Worm (Caenorhabditis elegans) whole organism, early embryonic: ENCODE results near the gene C08F8.15.
A peak's percentile ranks its signal among the peaks of the same experiment; 100 is the strongest.

ENCODE experiments used
- B0310.2 ChIP-seq: sonication (generic microtip); optimal IDR thresholded peaks from 2 replicates; lab custom pipeline; 2016; ENCODE audit warnings: mild to moderate bottlenecking, missing genetic modification characterization, missing compliant biosample characterization
- F13C5.2 ChIP-seq: sonication (generic microtip); optimal IDR thresholded peaks from 2 replicates; lab custom pipeline; 2017; ENCODE audit warnings: mild to moderate bottlenecking, missing genetic modification characterization, inconsistent platforms, missing compliant biosample characterization
- aly-1 ChIP-seq: sonication (generic microtip); optimal IDR thresholded peaks from 2 replicates; lab custom pipeline; 2016; ENCODE audit warnings: missing genetic modification characterization, missing compliant biosample characterization
- ama-1 ChIP-seq: fragments of 150-350 bp; optimal IDR thresholded peaks from 2 replicates; lab custom pipeline; 2014
- ceh-13 ChIP-seq: fragments of 200-800 bp; sonication (Bioruptor generic); optimal IDR thresholded peaks from 2 replicates; lab custom pipeline; 2018; ENCODE audit warnings: mild to moderate bottlenecking, missing genetic modification characterization, missing compliant biosample characterization
- ceh-36 ChIP-seq: sonication (generic microtip); optimal IDR thresholded peaks from 2 replicates; lab custom pipeline; 2016; ENCODE audit warnings: missing genetic modification characterization, inconsistent platforms, missing compliant biosample characterization
- ets-7 ChIP-seq: sonication (generic microtip); optimal IDR thresholded peaks from 2 replicates; lab custom pipeline; 2016; ENCODE audit warnings: missing genotype, missing genetic modification characterization, missing compliant biosample characterization
- flt-1 ChIP-seq: fragments of 200-800 bp; sonication (Bioruptor generic); IDR thresholded peaks from 2 replicates; pipeline ENCODE4 v1.3.6; 2022; ENCODE audit warnings: missing genetic modification characterization, missing compliant biosample characterization
- hmbx-1 ChIP-seq: sonication (generic microtip); optimal IDR thresholded peaks from 2 replicates; lab custom pipeline; 2016; ENCODE audit warnings: mild to moderate bottlenecking, missing genetic modification characterization, missing compliant biosample characterization
- hmg-4 ChIP-seq: fragments of 200-800 bp; sonication (Bioruptor generic); optimal IDR thresholded peaks from 2 replicates; lab custom pipeline; 2018; ENCODE audit warnings: mild to moderate bottlenecking, missing genetic modification characterization, missing compliant biosample characterization
- hnd-1 ChIP-seq: sonication (generic microtip); optimal IDR thresholded peaks from 2 replicates; lab custom pipeline; 2016; ENCODE audit warnings: missing genetic modification characterization, missing compliant biosample characterization
- pes-1 ChIP-seq: fragments of 200-800 bp; sonication (Bioruptor generic); IDR thresholded peaks from 2 replicates; pipeline ENCODE4 v1.3.6; 2022; ENCODE audit warnings: missing genetic modification reagents, missing genetic modification characterization, missing compliant biosample characterization
- scrt-1 ChIP-seq: fragments of 200-800 bp; sonication (Bioruptor generic); IDR thresholded peaks from 2 replicates; pipeline ENCODE4 v1.3.6; 2022; ENCODE audit warnings: missing genetic modification characterization, missing compliant biosample characterization
- sea-1 ChIP-seq: fragments of 200-800 bp; sonication (Bioruptor generic); conservative IDR thresholded peaks from 2 replicates; pipeline ENCODE4 v1.3.6; 2022; ENCODE audit warnings: missing genetic modification characterization, missing compliant biosample characterization
- tbx-11 ChIP-seq: fragments of 200-800 bp; sonication (Bioruptor generic); IDR thresholded peaks from 2 replicates; pipeline ENCODE4 v1.3.6; 2022; ENCODE audit warnings: missing genetic modification characterization, missing compliant biosample characterization
- tbx-37 ChIP-seq: fragments of 200-800 bp; sonication (Bioruptor generic); conservative IDR thresholded peaks from 2 replicates; pipeline ENCODE4 v1.3.6; 2022; ENCODE audit warnings: missing genetic modification reagents, missing genetic modification characterization, missing compliant biosample characterization
- tra-4 ChIP-seq: sonication (generic microtip); optimal IDR thresholded peaks from 2 replicates; lab custom pipeline; 2017; ENCODE audit warnings: missing genetic modification characterization, missing compliant biosample characterization

Gene C08F8.15

DNA sequence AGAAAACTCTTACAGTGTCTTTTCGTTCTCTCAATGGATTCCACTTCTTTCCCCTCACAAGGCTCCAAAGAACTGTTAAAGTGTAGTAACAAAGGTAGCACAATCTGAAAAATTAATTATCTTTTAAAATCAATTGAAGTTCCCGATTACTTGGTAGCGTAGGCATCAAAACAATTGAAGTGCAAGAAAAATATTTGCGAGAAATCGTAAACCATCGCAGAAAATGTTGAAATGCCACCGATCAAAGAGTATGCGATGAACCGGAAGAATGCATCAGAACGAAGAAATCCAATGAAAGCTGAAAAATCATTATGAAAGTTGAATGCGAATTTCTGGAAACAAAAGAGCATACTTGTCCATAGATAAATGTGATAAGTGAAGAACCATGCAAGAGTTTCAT is 14.1 kb downstream of the C08F8.15 start:
- TF ChIP-seq aly-1 (no peak), scrt-1 (no peak), ceh-13 (GFP tag; lab: Kevin White, UChicago) (no peak), hmg-4 (no peak), ets-7 (tag; lab: Kevin White, UChicago) (no peak), B0310.2 (no peak), hnd-1 (no peak), ama-1 (lab: Kevin White, UChicago) (no peak), flt-1 (no peak), ceh-36 (no peak), pes-1 (GFP tag; lab: Robert Waterston, UW) (no peak)

DNA sequence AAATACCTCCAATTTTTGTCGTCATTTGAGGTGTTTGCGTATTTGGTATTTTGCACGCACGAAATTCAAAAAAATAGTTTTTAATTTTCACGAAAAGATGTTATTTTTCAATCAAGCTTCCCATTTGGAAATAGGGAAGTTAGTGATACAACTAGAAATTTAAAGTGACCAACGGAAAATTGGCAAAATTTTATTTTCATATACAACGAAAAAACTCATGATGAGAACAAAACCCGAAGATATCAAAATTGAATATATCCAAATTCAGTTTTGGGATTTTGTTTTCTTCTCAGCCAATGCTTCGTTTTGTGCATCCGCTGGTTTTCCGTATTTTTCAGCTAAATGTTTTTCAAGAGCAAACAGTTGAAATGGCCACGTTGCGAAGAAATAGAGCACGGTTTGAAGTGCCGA is 14.7 kb downstream of the C08F8.15 start:
- TF ChIP-seq ets-7 (tag; lab: Kevin White, UChicago) (no peak), ceh-36 (no peak)

- no peak for TF ChIP-seq ets-7 (tag; lab: Kevin White, UChicago)
- no peak for TF ChIP-seq tra-4 (tag; lab: Kevin White, UChicago)
- no peak for TF ChIP-seq hmbx-1 (tag; lab: Kevin White, UChicago)
- TF ChIP-seq B0310.2: no peak
- no peak for TF ChIP-seq aly-1
- TF ChIP-seq ceh-36: no peak
- no peak for TF ChIP-seq ceh-13 (GFP tag; lab: Kevin White, UChicago)
These were observed 17.5 kb downstream of the C08F8.15 start, which contains the start of gene F01G4.4 for ce11 chrIV:11143228-11143444. F01G4.4 (plus strand) TSS chrIV:11143345.

DNA sequence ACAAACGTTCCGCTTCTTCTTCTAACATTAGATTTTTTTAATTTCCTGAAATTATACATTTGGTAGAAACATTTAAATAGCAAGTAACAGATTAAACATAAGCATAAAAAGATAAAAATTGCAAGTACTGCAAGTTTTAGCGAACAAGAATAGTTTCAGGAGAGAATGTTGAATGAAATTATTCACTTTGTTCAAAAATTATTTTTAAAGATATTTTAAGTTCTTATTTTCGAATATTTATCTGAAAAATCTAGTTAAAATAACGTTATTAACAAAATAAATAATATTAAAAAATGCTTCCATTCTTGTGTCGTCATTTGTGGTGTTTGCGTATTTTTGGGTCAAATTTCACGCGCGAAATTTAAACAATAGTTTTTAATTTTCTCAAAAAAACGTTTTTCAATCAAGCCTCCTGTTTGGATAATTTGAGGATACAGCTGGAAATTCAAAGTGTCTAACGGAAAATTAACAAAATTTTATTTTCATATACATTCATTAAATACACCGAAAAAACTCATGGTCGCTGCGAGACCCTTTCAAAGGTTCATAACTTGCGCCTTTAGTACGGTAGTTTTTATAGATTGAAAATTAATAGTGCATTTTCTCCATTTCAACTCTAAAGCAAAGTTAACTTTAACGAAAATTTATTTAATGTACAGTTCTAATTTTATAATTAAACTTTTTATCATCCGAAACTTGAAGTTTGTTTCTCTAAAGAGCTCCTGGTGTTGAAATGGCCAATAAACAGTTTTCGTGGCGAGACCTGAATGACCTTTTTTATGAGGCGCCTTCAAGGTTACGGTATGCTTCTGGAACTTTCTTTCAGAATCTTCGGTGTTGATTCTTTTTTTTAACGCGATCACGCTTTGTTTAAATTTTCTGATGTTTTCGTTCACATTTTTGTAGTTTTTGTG is 18.0 kb downstream of the C08F8.15 start, which contains the start of gene skih-2:
Gene skih-2 (minus strand): TSS at position 51 of the 914 bp plus-strand sequence.
- TF ChIP-seq aly-1 (no peak), ets-7 (tag; lab: Kevin White, UChicago) (no peak), F13C5.2 (tag; lab: Kevin White, UChicago) (no peak), hmbx-1 (tag; lab: Kevin White, UChicago) (no peak), ceh-13 (GFP tag; lab: Kevin White, UChicago) (no peak), scrt-1 (no peak), ceh-36 (no peak)

DNA sequence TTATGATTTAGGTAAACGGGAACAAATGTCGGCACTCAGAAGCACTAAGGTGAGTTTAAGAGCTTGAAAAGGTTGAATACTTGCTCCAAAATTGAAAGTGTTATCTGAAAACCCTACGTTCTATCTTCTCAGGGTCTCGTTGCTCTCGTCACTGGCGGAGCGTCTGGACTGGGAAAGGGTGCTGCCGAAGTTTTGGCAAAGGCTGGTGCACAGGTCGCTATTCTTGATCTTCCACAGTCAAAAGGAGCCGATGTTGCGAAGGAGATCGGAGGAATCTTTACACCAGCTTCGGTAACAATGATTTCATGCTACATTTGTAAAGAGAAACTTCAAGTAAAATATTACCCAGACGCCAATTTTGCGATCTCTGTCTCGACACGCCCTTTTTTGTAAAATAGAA is 29.3 kb downstream of the C08F8.15 start, which contains the start of gene ard-1:
Gene ard-1 (plus strand): TSS at position 12 of the 400 bp plus-strand sequence.
- TF ChIP-seq tbx-37 (GFP tag; lab: Robert Waterston, UW): no peak
- no peak for TF ChIP-seq hmg-4
- TF ChIP-seq tbx-11: no peak
- TF ChIP-seq scrt-1: no peak
- no peak for TF ChIP-seq tra-4 (tag; lab: Kevin White, UChicago)
- TF ChIP-seq ceh-13 (GFP tag; lab: Kevin White, UChicago): no peak
- no peak for TF ChIP-seq flt-1
- TF ChIP-seq pes-1 (GFP tag; lab: Robert Waterston, UW): no peak
- peak; percentile 63 for TF ChIP-seq B0310.2
- TF ChIP-seq sea-1 (GFP tag; lab: Robert Waterston, UW): no peak
- TF ChIP-seq ceh-36: no peak
- peak; percentile 90 for TF ChIP-seq ama-1 (lab: Kevin White, UChicago)

DNA sequence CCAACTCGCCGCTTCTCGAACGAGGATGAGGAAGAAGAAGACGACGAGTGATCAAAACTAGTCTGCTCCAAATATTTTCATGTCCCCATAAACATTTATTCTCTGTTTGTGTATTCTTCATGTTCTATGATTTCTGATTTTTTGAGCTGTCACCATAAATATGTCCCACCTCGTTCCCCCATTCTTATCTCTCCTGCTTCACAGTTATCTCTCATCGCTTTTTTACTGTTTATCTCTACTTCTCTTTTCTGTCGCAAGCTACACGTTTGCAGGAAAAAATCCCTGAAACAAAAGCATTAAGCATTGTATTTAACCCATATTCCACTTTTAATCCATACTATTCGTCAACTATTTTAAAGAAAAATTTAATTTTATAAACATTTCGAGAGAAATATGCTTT is 29.8 kb downstream of the C08F8.15 start:
- TF ChIP-seq flt-1: no peak
- TF ChIP-seq ama-1 (lab: Kevin White, UChicago): no peak
- TF ChIP-seq pes-1 (GFP tag; lab: Robert Waterston, UW): no peak
- no peak for TF ChIP-seq B0310.2
- no peak for TF ChIP-seq tbx-37 (GFP tag; lab: Robert Waterston, UW)
- no peak for TF ChIP-seq ceh-36

DNA sequence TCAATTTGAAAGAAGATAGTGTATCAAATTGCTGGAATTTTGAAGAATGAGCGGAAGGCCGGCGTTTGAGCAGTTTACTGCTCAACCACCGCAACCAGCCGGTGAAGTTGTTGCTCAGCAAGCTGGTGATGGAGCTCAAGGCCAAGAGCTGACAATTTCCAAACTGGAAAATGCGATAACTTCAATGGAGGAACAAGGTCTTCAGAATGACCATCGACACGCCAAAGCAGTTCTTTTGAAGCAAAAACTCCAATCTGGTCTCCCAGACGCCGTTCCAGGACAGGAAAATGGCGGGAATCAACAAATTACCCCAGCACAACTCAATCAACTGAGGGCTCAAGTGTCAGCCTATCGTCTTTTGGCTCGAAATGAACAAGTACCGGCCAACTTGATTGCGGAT is 34.6 kb downstream of the C08F8.15 start:
- TF ChIP-seq tra-4 (tag; lab: Kevin White, UChicago) (no peak), ets-7 (tag; lab: Kevin White, UChicago) (no peak), hmg-4 (no peak), tbx-11 (no peak), pes-1 (GFP tag; lab: Robert Waterston, UW) (no peak), aly-1 (no peak), B0310.2 (no peak), flt-1 (no peak), ceh-13 (GFP tag; lab: Kevin White, UChicago) (no peak), tbx-37 (GFP tag; lab: Robert Waterston, UW) (no peak), hnd-1 (no peak), ceh-36 (no peak), hmbx-1 (tag; lab: Kevin White, UChicago) (no peak), scrt-1 (no peak), sea-1 (GFP tag; lab: Robert Waterston, UW) (no peak), ama-1 (lab: Kevin White, UChicago) (no peak)

DNA sequence TGAATTAATAATTGTTTCAGACTA is 34.8 kb downstream of the C08F8.15 start, which contains the start of gene swsn-4:
Gene swsn-4 (plus strand): TSS at position 21 of the 24 bp plus-strand sequence.
- TF ChIP-seq ceh-13 (GFP tag; lab: Kevin White, UChicago) (no peak), F13C5.2 (tag; lab: Kevin White, UChicago) (no peak), hnd-1 (no peak), pes-1 (GFP tag; lab: Robert Waterston, UW) (no peak), B0310.2 (no peak), flt-1 (no peak), ets-7 (tag; lab: Kevin White, UChicago) (no peak), tbx-37 (GFP tag; lab: Robert Waterston, UW) (no peak), sea-1 (GFP tag; lab: Robert Waterston, UW) (no peak), ceh-36 (no peak), aly-1 (no peak), hmbx-1 (tag; lab: Kevin White, UChicago) (no peak), tbx-11 (no peak), hmg-4 (no peak)

ce11 chrIV:11125604-11126003 is 35.0 kb downstream of the C08F8.15 start:
- no peak for TF ChIP-seq flt-1
- no peak for TF ChIP-seq scrt-1
- TF ChIP-seq hnd-1: no peak
- no peak for TF ChIP-seq tra-4 (tag; lab: Kevin White, UChicago)
- no peak for TF ChIP-seq hmbx-1 (tag; lab: Kevin White, UChicago)
- no peak for TF ChIP-seq aly-1
- TF ChIP-seq B0310.2: no peak
- no peak for TF ChIP-seq sea-1 (GFP tag; lab: Robert Waterston, UW)
- no peak for TF ChIP-seq hmg-4
- TF ChIP-seq tbx-11: no peak
- TF ChIP-seq ets-7 (tag; lab: Kevin White, UChicago): no peak
- no peak for TF ChIP-seq pes-1 (GFP tag; lab: Robert Waterston, UW)
- no peak for TF ChIP-seq ceh-13 (GFP tag; lab: Kevin White, UChicago)
- no peak for TF ChIP-seq tbx-37 (GFP tag; lab: Robert Waterston, UW)
- no peak for TF ChIP-seq F13C5.2 (tag; lab: Kevin White, UChicago)
- no peak for TF ChIP-seq ceh-36
- no peak for TF ChIP-seq ama-1 (lab: Kevin White, UChicago)
